Fruit fly (Drosophila melanogaster) whole organism, embryonic: ENCODE measurements around the gene CG45676.

Experiments
- ATbp ChIP-seq: fragments of 200-800 bp; sonication (Bioruptor generic); optimal IDR thresholded peaks from 2 replicates; lab custom pipeline; 2017; ENCODE audit warnings: missing biosample characterization, mild to moderate bottlenecking, missing genetic modification characterization, missing genetic modification reagents
- Blimp-1 ChIP-seq: fragments of 200-800 bp; sonication (Bioruptor generic); optimal IDR thresholded peaks from 3 replicates; lab custom pipeline; 2018; ENCODE audit warnings: missing biosample characterization, missing genetic modification characterization, mild to moderate bottlenecking, moderate library complexity, missing genetic modification reagents
- CG10431 ChIP-seq: fragments of 200-800 bp; sonication (Bioruptor generic); optimal IDR thresholded peaks from 3 replicates; lab custom pipeline; 2018; ENCODE audit warnings: missing biosample characterization, mild to moderate bottlenecking, missing genetic modification characterization
- CG10979 ChIP-seq: fragments of 200-800 bp; sonication (Bioruptor generic); optimal IDR thresholded peaks from 2 replicates; lab custom pipeline; 2018; ENCODE audit warnings: missing biosample characterization, mild to moderate bottlenecking, missing genetic modification characterization, moderate library complexity
- CG12769 ChIP-seq: fragments of 200-800 bp; sonication (Bioruptor generic); optimal IDR thresholded peaks from 2 replicates; lab custom pipeline; 2019; ENCODE audit warnings: missing biosample characterization, mild to moderate bottlenecking, missing genetic modification characterization, moderate library complexity
- CG13123 ChIP-seq: fragments of 200-800 bp; sonication (Bioruptor generic); optimal IDR thresholded peaks from 2 replicates; lab custom pipeline; 2016; ENCODE audit warnings: missing biosample characterization, missing genetic modification characterization
- CG15696 ChIP-seq: fragments of 200-800 bp; sonication (Bioruptor generic); optimal IDR thresholded peaks from 2 replicates; lab custom pipeline; 2019; ENCODE audit warnings: missing biosample characterization, mild to moderate bottlenecking, missing genetic modification characterization, moderate library complexity
- CG18619 ChIP-seq: fragments of 200-800 bp; sonication (Bioruptor generic); optimal IDR thresholded peaks from 3 replicates; lab custom pipeline; 2017; ENCODE audit warnings: missing biosample characterization, mild to moderate bottlenecking, missing genetic modification characterization
- CG30403 ChIP-seq: fragments of 200-800 bp; sonication (Bioruptor generic); optimal IDR thresholded peaks from 3 replicates; lab custom pipeline; 2016; ENCODE audit warnings: missing biosample characterization, missing genetic modification characterization
- CG34422 ChIP-seq: fragments of 200-800 bp; sonication (Bioruptor generic); IDR thresholded peaks from 3 replicates; pipeline ENCODE4 v1.3.6; 2022; ENCODE audit warnings: missing biosample characterization, missing genetic modification characterization
- CG3995 ChIP-seq: fragments of 200-800 bp; sonication (Bioruptor generic); optimal IDR thresholded peaks from 3 replicates; lab custom pipeline; 2016; ENCODE audit warnings: missing biosample characterization, missing genetic modification characterization
- CG5953 ChIP-seq: fragments of 200-800 bp; sonication (Bioruptor generic); IDR thresholded peaks from 2 replicates; pipeline ENCODE4 v1.3.6; 2022; ENCODE audit warnings: missing biosample characterization, missing genetic modification characterization
- CG6272 ChIP-seq: fragments of 200-800 bp; sonication (Bioruptor generic); IDR thresholded peaks from 2 replicates; pipeline ENCODE4 v1.3.6; 2022; ENCODE audit warnings: missing biosample characterization, missing genetic modification characterization
- CG6765 ChIP-seq: fragments of 200-800 bp; sonication (Bioruptor generic); optimal IDR thresholded peaks from 3 replicates; lab custom pipeline; 2017; ENCODE audit warnings: missing biosample characterization, mild to moderate bottlenecking, missing genetic modification characterization
- CG6854 ChIP-seq: fragments of 200-800 bp; sonication (Bioruptor generic); optimal IDR thresholded peaks from 3 replicates; lab custom pipeline; 2017; ENCODE audit warnings: missing biosample characterization, mild to moderate bottlenecking, missing genetic modification characterization
- CG7556 ChIP-seq: fragments of 200-800 bp; sonication (Bioruptor generic); optimal IDR thresholded peaks from 2 replicates; lab custom pipeline; 2017; ENCODE audit warnings: missing biosample characterization, mild to moderate bottlenecking, missing genetic modification characterization
- CG7839 ChIP-seq: fragments of 200-800 bp; sonication (Bioruptor generic); optimal IDR thresholded peaks from 3 replicates; lab custom pipeline; 2018; ENCODE audit warnings: missing biosample characterization, mild to moderate bottlenecking, missing genetic modification characterization, moderate library complexity
- Drgx ChIP-seq: fragments of 200-800 bp; sonication (Bioruptor generic); IDR thresholded peaks from 2 replicates; pipeline ENCODE4 v1.3.6; 2022; ENCODE audit warnings: missing biosample characterization, missing genetic modification characterization
- ERR ChIP-seq: fragments of 200-800 bp; sonication (Bioruptor generic); optimal IDR thresholded peaks from 2 replicates; lab custom pipeline; 2016; ENCODE audit warnings: missing biosample characterization, missing genetic modification characterization
- Gug ChIP-seq: fragments of 200-800 bp; sonication (Bioruptor generic); IDR thresholded peaks from 4 replicates; pipeline ENCODE4 v1.3.6; 2022; ENCODE audit warnings: missing biosample characterization, missing genetic modification characterization
- MTF-1 ChIP-seq: fragments of 200-800 bp; sonication (Bioruptor generic); optimal IDR thresholded peaks from 2 replicates; lab custom pipeline; 2018; ENCODE audit warnings: missing biosample characterization, mild to moderate bottlenecking, missing genetic modification characterization, borderline replicate concordance
- NC2α ChIP-seq: fragments of 200-800 bp; sonication (Bioruptor generic); optimal IDR thresholded peaks from 2 replicates; lab custom pipeline; 2016; ENCODE audit warnings: missing biosample characterization, missing genetic modification characterization
- NFAT ChIP-seq: fragments of 200-800 bp; sonication (Bioruptor generic); IDR thresholded peaks from 2 replicates; pipeline ENCODE4 v1.3.6; 2022; ENCODE audit warnings: missing biosample characterization, missing genetic modification characterization
- Sox100B ChIP-seq: fragments of 200-800 bp; sonication (Bioruptor generic); optimal IDR thresholded peaks from 3 replicates; lab custom pipeline; 2018; ENCODE audit warnings: missing biosample characterization, mild to moderate bottlenecking, missing genetic modification characterization
- Taf1 ChIP-seq: fragments of 200-800 bp; sonication (Bioruptor generic); IDR thresholded peaks from 2 replicates; pipeline ENCODE4 v1.3.6; 2022; ENCODE audit warnings: missing biosample characterization, missing genetic modification characterization
- Trl ChIP-seq, 3 experiments: fragments of >200 bp in 2 of 3; fragments of 200-800 bp in 1 of 3; sonication (Bioruptor generic) in 1 of 3; optimal IDR thresholded peaks; 2 replicates in 1 of 3; 3 replicates in 2 of 3; lab custom pipeline; 2016 to 2017; ENCODE audit warnings: missing biosample characterization in 1 of 3, missing genetic modification characterization in 1 of 3
- Usf ChIP-seq: fragments of 200-800 bp; sonication (Bioruptor generic); optimal IDR thresholded peaks from 2 replicates; lab custom pipeline; 2017; ENCODE audit warnings: missing genotype, missing biosample characterization, missing genetic modification characterization
- Vsx1 ChIP-seq: fragments of 200-800 bp; sonication (Bioruptor generic); optimal IDR thresholded peaks from 2 replicates; lab custom pipeline; 2017; ENCODE audit warnings: missing biosample characterization, mild to moderate bottlenecking, missing genetic modification characterization, missing genetic modification reagents
- amos ChIP-seq: fragments of 200-800 bp; sonication (Bioruptor generic); IDR thresholded peaks from 2 replicates; pipeline ENCODE4 v1.3.6; 2022; ENCODE audit warnings: missing biosample characterization, missing genetic modification characterization; ENCODE audit not compliant: partially characterized antibody
- aop ChIP-seq: fragments of 200-800 bp; sonication (Bioruptor generic); IDR thresholded peaks from 2 replicates; pipeline ENCODE4 v1.3.6; 2022; ENCODE audit warnings: missing biosample characterization, missing genetic modification characterization
- btn ChIP-seq: fragments of 200-800 bp; sonication (Bioruptor generic); optimal IDR thresholded peaks from 2 replicates; lab custom pipeline; 2016; ENCODE audit warnings: missing biosample characterization, missing genetic modification characterization
- cas ChIP-seq: fragments of 200-800 bp; sonication (Bioruptor generic); IDR thresholded peaks from 2 replicates; pipeline ENCODE4 v1.3.6; 2022; ENCODE audit warnings: missing biosample characterization, missing genetic modification characterization
- cato ChIP-seq: fragments of 200-800 bp; sonication (Bioruptor generic); optimal IDR thresholded peaks from 2 replicates; lab custom pipeline; 2016; ENCODE audit warnings: missing biosample characterization, missing genetic modification characterization, borderline replicate concordance
- dpn ChIP-seq, 2 experiments: fragments of 200-800 bp; sonication (Bioruptor generic); optimal IDR thresholded peaks; 3 replicates each; lab custom pipeline; 2016; ENCODE audit warnings: missing biosample characterization in 2 of 2, missing genetic modification characterization in 2 of 2
- fd96Cb ChIP-seq: fragments of 200-800 bp; sonication (Bioruptor generic); optimal IDR thresholded peaks from 2 replicates; lab custom pipeline; 2018; ENCODE audit warnings: missing biosample characterization, mild to moderate bottlenecking, missing genetic modification characterization, moderate library complexity
- gfzf ChIP-seq: fragments of 200-800 bp; sonication (Bioruptor generic); optimal IDR thresholded peaks from 2 replicates; lab custom pipeline; 2016; ENCODE audit warnings: missing biosample characterization, mild to moderate bottlenecking, missing genetic modification characterization, moderate library complexity
- jumu ChIP-seq: fragments of 200-800 bp; sonication (Bioruptor generic); optimal IDR thresholded peaks from 3 replicates; lab custom pipeline; 2016; ENCODE audit warnings: missing biosample characterization, missing genetic modification characterization
- klu ChIP-seq: fragments of 200-800 bp; sonication (Bioruptor generic); IDR thresholded peaks from 2 replicates; pipeline ENCODE4 v1.3.6; 2022; ENCODE audit warnings: missing biosample characterization, missing genetic modification characterization
- nerfin-2 ChIP-seq: fragments of 200-800 bp; sonication (Bioruptor generic); IDR thresholded peaks from 2 replicates; pipeline ENCODE4 v1.3.6; 2022; ENCODE audit warnings: missing biosample characterization, missing genetic modification characterization; ENCODE audit not compliant: partially characterized antibody
- otp ChIP-seq: fragments of 200-800 bp; sonication (Bioruptor generic); IDR thresholded peaks from 3 replicates; pipeline ENCODE4, ENCODE4 v1.3.6; 2022; ENCODE audit warnings: missing biosample characterization, missing genetic modification characterization
- pfk ChIP-seq: fragments of 200-800 bp; sonication (Bioruptor generic); optimal IDR thresholded peaks from 2 replicates; lab custom pipeline; 2018; ENCODE audit warnings: missing biosample characterization, mild to moderate bottlenecking, missing genetic modification characterization, moderate library complexity
- salm ChIP-seq: fragments of 200-800 bp; sonication (Bioruptor generic); optimal IDR thresholded peaks from 2 replicates; lab custom pipeline; 2018; ENCODE audit warnings: missing biosample characterization, mild to moderate bottlenecking, missing genetic modification characterization
- sc ChIP-seq, 3 experiments: fragments of >200 bp in 2 of 3; fragments of 200-800 bp in 1 of 3; sonication (Bioruptor generic) in 1 of 3; optimal IDR thresholded peaks; 2 replicates in 2 of 3; 3 replicates in 1 of 3; lab custom pipeline; 2017; ENCODE audit warnings: mild to moderate bottlenecking in 1 of 3, missing biosample characterization in 1 of 3, missing genetic modification characterization in 1 of 3, missing genetic modification reagents in 1 of 3
- tap ChIP-seq: fragments of 200-800 bp; optimal IDR thresholded peaks from 3 replicates; lab custom pipeline; 2019; ENCODE audit warnings: missing biosample characterization, mild to moderate bottlenecking, missing genetic modification characterization, moderate library complexity
- tin ChIP-seq: fragments of 200-800 bp; sonication (Bioruptor generic); optimal IDR thresholded peaks from 3 replicates; lab custom pipeline; 2016; ENCODE audit warnings: missing biosample characterization, missing genetic modification characterization
- unc-4 ChIP-seq: fragments of 200-800 bp; sonication (Bioruptor generic); IDR thresholded peaks from 2 replicates; pipeline ENCODE4 v1.3.6; 2022; ENCODE audit warnings: missing biosample characterization, missing genetic modification characterization; ENCODE audit not compliant: partially characterized antibody
- vnd ChIP-seq: fragments of 200-800 bp; sonication (Bioruptor generic); IDR thresholded peaks from 3 replicates; pipeline ENCODE4 v1.3.6; 2022; ENCODE audit warnings: missing biosample characterization, missing genetic modification characterization; ENCODE audit not compliant: partially characterized antibody

The CG45676 gene

dm6 chr3R:11407733-11408134 lies 11.0 kb upstream of the CG45676 start, which contains the start of gene mRpL40 (continued):
- TF ChIP-seq dpn (GFP tag; optimal IDR thresholded peaks at IDR 0.05; lab: Kevin White, UChicago) = no peak
- no peak for TF ChIP-seq CG18619
- TF ChIP-seq Trl (optimal IDR thresholded peaks at IDR 0.05; lab: Kevin White, UChicago) = no peak
- no peak for TF ChIP-seq Trl (GFP tag; optimal IDR thresholded peaks at IDR 0.05; lab: Kevin White, UChicago)
- no peak for TF ChIP-seq Usf (GFP tag; lab: Kevin White, UChicago)
- TF ChIP-seq CG10979 (tag; lab: Kevin White, UChicago) = no peak
- no peak for TF ChIP-seq CG10431 (GFP tag; lab: Kevin White, UChicago)
- no peak for TF ChIP-seq sc (optimal IDR thresholded peaks at IDR 0.05; lab: Kevin White, UChicago)
- no peak for TF ChIP-seq sc (GFP tag; optimal IDR thresholded peaks at IDR 0.05; lab: Kevin White, UChicago)
- no peak for TF ChIP-seq Vsx1 (GFP tag; lab: Kevin White, UChicago)

DNA sequence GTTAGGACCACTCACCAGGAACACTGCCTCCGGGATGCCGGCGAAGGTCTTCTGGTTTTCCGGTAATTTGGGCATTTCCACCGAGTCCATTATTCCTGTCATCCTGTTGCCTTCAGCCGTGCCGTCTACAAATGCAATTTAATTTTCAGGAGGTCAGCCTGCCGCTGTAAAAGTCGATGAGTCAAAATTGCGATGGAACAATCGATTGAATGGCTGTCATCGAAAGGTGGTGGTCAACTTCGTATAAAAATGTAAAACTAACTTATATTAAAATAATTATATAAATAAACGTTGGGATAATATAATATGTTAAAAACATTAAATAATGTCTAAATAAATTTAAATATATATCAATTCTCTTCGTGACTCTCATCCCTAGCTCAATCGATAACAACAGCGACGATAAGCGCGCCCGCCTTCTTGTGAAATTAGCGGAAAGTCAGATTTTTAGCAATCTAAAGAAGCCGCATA lies 9.0 kb upstream of the CG45676 start, which contains the start of the genes mgr and Irbp:
mgr (minus strand) TSS at position 209 of the 471 bp plus-strand sequence.
Irbp (plus strand) TSS at position 381 of the 471 bp plus-strand sequence.
- TF ChIP-seq Blimp-1 (peak; percentile 91), CG6854 (GFP tag; lab: Kevin White, UChicago) (peak; percentile 74), tap (peak; percentile 88), salm (peak; percentile 78), nerfin-2 (peak; percentile 69), CG15696 (peak; percentile 95), CG5953 (peak; percentile 73), CG30403 (GFP tag; lab: Kevin White, UChicago) (peak; percentile 92), Drgx (peak; percentile 91), ERR (GFP tag; lab: Kevin White, UChicago) (no peak), CG7839 (tag; lab: Kevin White, UChicago) (peak; percentile 92), Gug (GFP tag; lab: Robert Waterston, UW) (peak; percentile 78), jumu (peak; percentile 34), Sox100B (GFP tag; lab: Kevin White, UChicago) (peak; percentile 90), otp (peak; percentile 86), dpn (GFP tag; optimal IDR thresholded peaks at IDR 0.05; lab: Kevin White, UChicago) (peak; percentile 18 to 92), Taf1 (GFP tag; lab: Robert Waterston, UW) (peak; percentile 91), aop (GFP tag; lab: Robert Waterston, UW) (no peak), cas (peak; percentile 88), btn (no peak), tin (GFP tag; lab: Kevin White, UChicago) (peak; percentile 90), pfk (GFP tag; lab: Kevin White, UChicago) (no peak), amos (peak; percentile 74), NFAT (GFP tag; lab: Robert Waterston, UW) (peak; percentile 90), unc-4 (GFP tag; lab: Robert Waterston, UW) (peak; percentile 83), CG6765 (GFP tag; lab: Kevin White, UChicago) (peak; percentile 70), CG6272 (GFP tag; lab: Robert Waterston, UW) (peak; percentile 95), gfzf (GFP tag; lab: Kevin White, UChicago) (no peak), CG12769 (no peak), NC2α (no peak), CG13123 (peak; percentile 90), CG34422 (GFP tag; lab: Robert Waterston, UW) (peak; percentile 95), ATbp (GFP tag; lab: Kevin White, UChicago) (peak; percentile 82), CG7556 (GFP tag; lab: Kevin White, UChicago) (peak; percentile 92), CG3995 (GFP tag; lab: Kevin White, UChicago) (peak; percentile 40), MTF-1 (peak; percentile 52), klu (GFP tag; lab: Robert Waterston, UW) (peak; percentile 89), fd96Cb (tag; lab: Kevin White, UChicago) (peak; percentile 90), vnd (GFP tag; lab: Robert Waterston, UW) (peak; percentile 83), cato (peak; percentile 76)
